Fruit fly (Drosophila melanogaster): Measurements from ENCODE around the gene Ufd1.

dm6 chr3L:11119901-11120418, 3.1 kb downstream of the Ufd1 start:
- TF ChIP-seq ttk (optimal IDR thresholded peaks at IDR 0.05) (no peak), h (optimal IDR thresholded peaks at IDR 0.05) (no peak), Myc (optimal IDR thresholded peaks at IDR 0.05) (no peak)

Measured in Kc167 (cell line).